Worm (Caenorhabditis elegans): ENCODE measurements around the gene srw-115.

The srw-115 gene

DNA sequence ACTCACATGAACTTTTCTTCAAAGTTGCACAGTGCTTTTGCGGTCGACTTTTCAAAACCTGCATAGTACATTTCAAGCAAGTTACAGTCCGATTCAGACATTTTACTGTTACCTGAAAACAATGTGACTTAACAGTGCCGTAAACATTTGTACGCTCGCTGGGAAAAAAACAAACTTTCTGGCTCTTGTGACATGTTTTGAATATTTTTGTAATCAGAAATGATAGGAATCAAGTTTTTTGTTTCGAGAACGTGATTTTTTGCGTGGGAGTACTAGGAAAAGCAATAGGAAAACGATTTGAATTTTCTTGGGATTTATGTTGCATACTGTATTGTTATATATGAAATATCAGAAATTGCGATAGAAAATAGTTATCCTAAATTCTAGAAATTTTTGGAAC, 2.4 kb upstream of the srw-115 start, which contains the start of gene srw-120:
srw-120 (minus strand) TSS at position 101 of the 400 bp plus-strand sequence.
- TF ChIP-seq sea-1 (GFP tag; conservative IDR thresholded peaks at IDR 0.05): no peak
- no peak for TF ChIP-seq ceh-36 (tag; optimal IDR thresholded peaks at IDR 0.05)
- no peak for TF ChIP-seq ceh-13 (GFP tag; optimal IDR thresholded peaks at IDR 0.05)
- TF ChIP-seq tra-4 (tag; optimal IDR thresholded peaks at IDR 0.05): no peak
- TF ChIP-seq aly-1 (tag; optimal IDR thresholded peaks at IDR 0.05): no peak
- no peak for TF ChIP-seq hnd-1 (tag; optimal IDR thresholded peaks at IDR 0.05)
- no peak for TF ChIP-seq F13C5.2 (tag; optimal IDR thresholded peaks at IDR 0.05)
- TF ChIP-seq ets-7 (tag; optimal IDR thresholded peaks at IDR 0.05): no peak
- TF ChIP-seq scrt-1 (GFP tag; IDR thresholded peaks at IDR 0.05): no peak
- no peak for TF ChIP-seq hmg-4 (GFP tag; optimal IDR thresholded peaks at IDR 0.05)
- TF ChIP-seq B0310.2 (tag; optimal IDR thresholded peaks at IDR 0.05): no peak
- no peak for TF ChIP-seq tbx-11 (GFP tag; IDR thresholded peaks at IDR 0.05)
- no peak for TF ChIP-seq ama-1 (optimal IDR thresholded peaks at IDR 0.05)
- TF ChIP-seq hmbx-1 (tag; optimal IDR thresholded peaks at IDR 0.05): no peak
- TF ChIP-seq pes-1 (GFP tag; IDR thresholded peaks at IDR 0.05): no peak
- no peak for TF ChIP-seq tbx-37 (GFP tag; conservative IDR thresholded peaks at IDR 0.05)
- no peak for TF ChIP-seq flt-1 (GFP tag; IDR thresholded peaks at IDR 0.05)

DNA sequence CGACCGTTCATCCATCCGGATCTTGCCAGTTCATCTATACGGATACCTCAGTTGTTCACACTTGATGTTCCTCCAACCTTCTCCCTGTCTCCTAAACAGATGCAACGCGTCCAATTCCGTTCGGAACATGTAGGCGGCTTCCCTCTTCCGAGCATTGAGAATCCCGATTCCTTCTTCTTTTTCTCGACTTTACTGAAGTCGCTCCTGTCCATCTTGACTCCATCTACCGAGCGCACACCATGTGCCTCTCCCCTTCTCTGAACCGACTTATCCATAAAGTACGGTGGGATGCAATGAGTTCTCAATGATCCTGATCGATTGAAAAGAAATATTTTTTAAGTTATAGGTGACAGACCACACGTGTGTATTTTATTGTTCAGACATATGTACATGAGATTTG, 1.7 kb downstream of the srw-115 start:
- no peak for TF ChIP-seq hmbx-1 (tag; optimal IDR thresholded peaks at IDR 0.05)

ce11 chrV:2991485-2991884, 2.2 kb downstream of the srw-115 start, which contains the start of gene srw-121:
TSS of gene srw-121 (minus strand) at chrV:2991585.
- TF ChIP-seq B0310.2 (tag; optimal IDR thresholded peaks at IDR 0.05) (no peak), ets-7 (tag; optimal IDR thresholded peaks at IDR 0.05) (no peak), flt-1 (GFP tag; IDR thresholded peaks at IDR 0.05) (no peak), sea-1 (GFP tag; conservative IDR thresholded peaks at IDR 0.05) (no peak), hmg-4 (GFP tag; optimal IDR thresholded peaks at IDR 0.05) (no peak), ceh-36 (tag; optimal IDR thresholded peaks at IDR 0.05) (no peak), aly-1 (tag; optimal IDR thresholded peaks at IDR 0.05) (no peak), tbx-11 (GFP tag; IDR thresholded peaks at IDR 0.05) (no peak), ama-1 (optimal IDR thresholded peaks at IDR 0.05) (no peak), tra-4 (tag; optimal IDR thresholded peaks at IDR 0.05) (no peak), hnd-1 (tag; optimal IDR thresholded peaks at IDR 0.05) (no peak), hmbx-1 (tag; optimal IDR thresholded peaks at IDR 0.05) (no peak), scrt-1 (GFP tag; IDR thresholded peaks at IDR 0.05) (no peak), pes-1 (GFP tag; IDR thresholded peaks at IDR 0.05) (no peak), tbx-37 (GFP tag; conservative IDR thresholded peaks at IDR 0.05) (no peak), F13C5.2 (tag; optimal IDR thresholded peaks at IDR 0.05) (no peak), ceh-13 (GFP tag; optimal IDR thresholded peaks at IDR 0.05) (no peak)

DNA sequence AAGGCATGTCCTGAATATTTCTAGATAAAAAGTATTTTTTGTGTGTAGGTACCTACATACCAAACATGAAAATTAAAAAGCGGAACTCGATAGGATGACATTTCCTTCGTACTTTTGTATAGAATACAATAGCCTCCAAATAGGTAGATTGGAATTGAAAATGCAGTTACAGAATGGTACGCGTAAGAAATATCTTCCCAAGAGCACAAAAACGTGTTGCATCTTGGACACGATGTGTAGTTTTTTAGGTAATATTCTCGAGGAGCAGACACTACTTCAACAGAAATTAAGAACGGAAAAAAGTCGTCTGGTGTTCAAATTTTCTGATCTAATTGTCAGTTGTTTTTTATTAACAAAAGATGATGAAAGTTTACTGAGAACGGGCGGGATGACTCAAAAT, 6.3 kb downstream of the srw-115 start, which contains the start of gene srh-85:
srh-85 (minus strand) TSS at position 101 of the 400 bp plus-strand sequence.
- TF ChIP-seq ceh-13 (GFP tag; optimal IDR thresholded peaks at IDR 0.05) (no peak), tbx-11 (GFP tag; IDR thresholded peaks at IDR 0.05) (no peak), pes-1 (GFP tag; IDR thresholded peaks at IDR 0.05) (no peak), tra-4 (tag; optimal IDR thresholded peaks at IDR 0.05) (no peak), ama-1 (optimal IDR thresholded peaks at IDR 0.05) (no peak), sea-1 (GFP tag; conservative IDR thresholded peaks at IDR 0.05) (no peak), tbx-37 (GFP tag; conservative IDR thresholded peaks at IDR 0.05) (no peak), hmg-4 (GFP tag; optimal IDR thresholded peaks at IDR 0.05) (no peak), ets-7 (tag; optimal IDR thresholded peaks at IDR 0.05) (no peak), hmbx-1 (tag; optimal IDR thresholded peaks at IDR 0.05) (no peak), hnd-1 (tag; optimal IDR thresholded peaks at IDR 0.05) (no peak), aly-1 (tag; optimal IDR thresholded peaks at IDR 0.05) (no peak), scrt-1 (GFP tag; IDR thresholded peaks at IDR 0.05) (no peak)

- TF ChIP-seq ceh-36 (tag; optimal IDR thresholded peaks at IDR 0.05) (no peak), pes-1 (GFP tag; IDR thresholded peaks at IDR 0.05) (no peak), hmbx-1 (tag; optimal IDR thresholded peaks at IDR 0.05) (no peak), sea-1 (GFP tag; conservative IDR thresholded peaks at IDR 0.05) (no peak), B0310.2 (tag; optimal IDR thresholded peaks at IDR 0.05) (no peak), scrt-1 (GFP tag; IDR thresholded peaks at IDR 0.05) (no peak), ama-1 (optimal IDR thresholded peaks at IDR 0.05) (no peak), aly-1 (tag; optimal IDR thresholded peaks at IDR 0.05) (no peak), hmg-4 (GFP tag; optimal IDR thresholded peaks at IDR 0.05) (no peak), flt-1 (GFP tag; IDR thresholded peaks at IDR 0.05) (no peak), tbx-11 (GFP tag; IDR thresholded peaks at IDR 0.05) (no peak), ets-7 (tag; optimal IDR thresholded peaks at IDR 0.05) (no peak), hnd-1 (tag; optimal IDR thresholded peaks at IDR 0.05) (no peak), tra-4 (tag; optimal IDR thresholded peaks at IDR 0.05) (no peak), ceh-13 (GFP tag; optimal IDR thresholded peaks at IDR 0.05) (no peak), F13C5.2 (tag; optimal IDR thresholded peaks at IDR 0.05) (no peak), tbx-37 (GFP tag; conservative IDR thresholded peaks at IDR 0.05) (no peak)
Observed at ce11 chrV:2985309-2985708, 8.4 kb downstream of the srw-115 start, which contains the start of gene srw-139. TSS of gene srw-139 (minus strand) at chrV:2985409.

DNA sequence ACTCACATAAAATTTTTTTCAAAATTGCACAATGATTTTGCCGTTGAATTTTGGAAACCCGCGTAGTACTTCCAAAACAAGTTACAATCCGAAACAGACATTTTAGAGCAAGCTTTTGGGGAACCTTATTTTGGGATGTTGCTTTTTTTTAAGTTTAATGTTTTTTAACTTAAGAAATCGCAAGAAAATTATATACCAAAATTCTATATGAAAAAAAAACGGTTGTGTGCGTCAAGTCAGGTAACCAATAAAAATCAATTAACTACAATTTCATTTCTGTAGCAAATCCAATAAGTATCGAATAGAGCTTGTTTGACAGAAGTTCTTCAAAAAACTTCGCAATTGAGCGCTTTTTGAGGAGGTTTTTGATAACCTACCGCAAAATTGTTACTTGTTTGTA, 10.4 kb downstream of the srw-115 start, which contains the start of gene srw-117:
srw-117 (minus strand) TSS at position 101 of the 400 bp plus-strand sequence.
- no peak for TF ChIP-seq ama-1 (optimal IDR thresholded peaks at IDR 0.05)
- no peak for TF ChIP-seq hmbx-1 (tag; optimal IDR thresholded peaks at IDR 0.05)
- TF ChIP-seq ceh-36 (tag; optimal IDR thresholded peaks at IDR 0.05): no peak
- TF ChIP-seq tbx-11 (GFP tag; IDR thresholded peaks at IDR 0.05): no peak
- no peak for TF ChIP-seq tra-4 (tag; optimal IDR thresholded peaks at IDR 0.05)
- no peak for TF ChIP-seq tbx-37 (GFP tag; conservative IDR thresholded peaks at IDR 0.05)
- no peak for TF ChIP-seq ceh-13 (GFP tag; optimal IDR thresholded peaks at IDR 0.05)
- no peak for TF ChIP-seq pes-1 (GFP tag; IDR thresholded peaks at IDR 0.05)
- no peak for TF ChIP-seq flt-1 (GFP tag; IDR thresholded peaks at IDR 0.05)

DNA sequence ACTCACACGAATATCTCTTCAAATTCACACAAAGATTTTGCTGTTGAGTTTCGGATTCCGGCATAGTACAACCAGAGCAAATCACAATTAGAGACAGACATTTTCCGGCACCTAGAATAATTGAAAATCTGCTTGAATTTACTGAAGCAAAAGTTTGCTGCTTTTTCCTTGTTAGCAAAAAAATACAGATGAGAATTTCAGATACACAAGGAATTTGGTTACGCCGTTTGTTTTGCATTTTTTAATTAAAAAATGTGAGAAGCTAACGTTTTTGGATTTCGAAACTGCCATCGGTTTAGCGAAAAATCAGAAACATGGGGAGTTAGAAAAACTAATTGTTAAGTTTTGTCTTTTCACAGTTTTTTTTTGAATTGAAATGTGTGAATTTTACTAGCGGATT, 13.7 kb downstream of the srw-115 start, which contains the start of gene srw-118:
srw-118 (minus strand) TSS at position 101 of the 400 bp plus-strand sequence.
- TF ChIP-seq flt-1 (GFP tag; IDR thresholded peaks at IDR 0.05) (no peak), tbx-11 (GFP tag; IDR thresholded peaks at IDR 0.05) (no peak), ceh-36 (tag; optimal IDR thresholded peaks at IDR 0.05) (no peak), tra-4 (tag; optimal IDR thresholded peaks at IDR 0.05) (no peak)

All from whole organism, early embryonic.